Worm (Caenorhabditis elegans): Measurements from ENCODE around the gene col-166.

col-166 gene

DNA sequence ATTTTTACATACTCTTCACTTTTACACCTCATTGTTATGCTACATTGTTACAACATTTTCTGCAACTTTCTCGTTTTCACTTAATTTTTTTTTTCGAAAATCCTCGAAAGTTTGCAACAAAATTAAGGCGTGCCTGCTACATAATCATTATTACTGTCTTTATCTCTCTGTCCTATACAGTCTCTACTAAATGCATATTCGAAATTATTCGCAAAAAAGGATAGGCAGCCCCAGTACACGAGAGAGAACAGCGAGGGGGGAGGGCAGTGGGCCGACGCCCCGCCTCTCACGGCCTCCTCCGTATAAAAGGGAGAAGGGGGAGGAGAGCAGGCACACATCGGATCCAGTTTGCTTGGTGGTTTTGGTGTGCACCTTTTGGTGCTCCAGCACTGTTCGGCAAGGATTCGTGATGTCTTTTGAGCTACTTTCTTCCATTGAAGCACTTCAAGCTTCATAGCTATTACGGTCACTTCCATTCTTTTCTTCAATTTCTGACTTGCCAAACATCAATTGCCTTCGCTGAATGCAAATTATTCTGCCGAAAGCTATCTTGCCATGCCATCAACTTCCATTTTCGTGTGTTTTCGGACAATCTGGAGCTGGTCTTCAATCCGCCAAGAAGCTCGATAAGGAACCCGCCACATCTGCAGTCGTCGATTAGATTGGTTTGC lies 27.7 kb upstream of the col-166 start (continued):
- TF ChIP-seq saeg-2 (GFP tag; IDR thresholded peaks at IDR 0.05) (0 out of 2 replicates have a peak, but pooled peaks have one; percentile 5), F26F4.8 (GFP tag; conservative IDR thresholded peaks at IDR 0.05) (no peak), aly-2 (tag; optimal IDR thresholded peaks at IDR 0.05) (no peak), R02D3.7 (tag; optimal IDR thresholded peaks at IDR 0.05) (no peak), ZK546.5 (tag; optimal IDR thresholded peaks at IDR 0.05) (no peak), nhr-42 (GFP tag; IDR thresholded peaks at IDR 0.05) (no peak; the same call in 1 of the 2 replicates), mes-2 (tag; optimal IDR thresholded peaks at IDR 0.05; ENCODE audit: poor library complexity, severe bottlenecking) (no peak), F10B5.3 (tag; optimal IDR thresholded peaks at IDR 0.05) (no peak), D1046.2 (GFP tag; IDR thresholded peaks at IDR 0.05) (no peak), nhr-77 (tag; optimal IDR thresholded peaks at IDR 0.05) (no peak), egl-43 (GFP tag; IDR thresholded peaks at IDR 0.05) (peak; percentile 64; the same call in 1 of the 2 replicates), nhr-10 (tag; optimal IDR thresholded peaks at IDR 0.05) (peak; percentile 55), jun-1 (tag; optimal IDR thresholded peaks at IDR 0.05) (no peak), unc-130 (GFP tag; optimal IDR thresholded peaks at IDR 0.05) (no peak), gei-8 (GFP tag; optimal IDR thresholded peaks at IDR 0.05) (no peak), ceh-44 (GFP tag; IDR thresholded peaks at IDR 0.05) (no peak), mep-1 (tag; optimal IDR thresholded peaks at IDR 0.05) (peak; percentile 58), lin-38 (GFP tag; IDR thresholded peaks at IDR 0.05) (no peak), tag-97 (GFP tag; IDR thresholded peaks at IDR 0.05) (no peak), lim-7 (GFP tag; IDR thresholded peaks at IDR 0.05) (no peak), F44E2.7 (GFP tag; IDR thresholded peaks at IDR 0.05) (no peak), lir-3 (tag; optimal IDR thresholded peaks at IDR 0.05) (no peak), set-16 (GFP tag; IDR thresholded peaks at IDR 0.05) (peak; percentile 85), lin-13 (GFP tag; optimal IDR thresholded peaks at IDR 0.05) (no peak)

DNA sequence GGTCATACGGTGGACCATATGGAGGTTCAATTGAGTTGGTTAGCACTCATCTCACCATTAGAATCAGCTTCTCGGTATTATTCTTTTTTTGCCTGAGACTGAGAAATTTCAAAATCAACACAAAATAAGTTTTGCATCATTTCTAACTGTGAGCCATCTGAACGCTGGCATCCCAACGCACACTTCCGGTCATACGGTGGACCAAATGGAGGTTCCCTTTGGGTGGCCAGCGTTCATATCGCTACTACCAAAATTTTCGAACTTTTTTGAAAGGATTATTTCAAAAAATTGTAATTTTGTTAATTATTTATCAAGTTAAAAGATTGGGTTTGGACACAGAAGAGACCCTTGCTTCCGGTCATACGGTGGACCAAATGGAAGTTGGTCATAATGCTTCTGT lies 27.1 kb upstream of the col-166 start:
- TF ChIP-seq daf-16 (GFP tag; optimal IDR thresholded peaks at IDR 0.05) (no peak), daf-16 (tag; optimal IDR thresholded peaks at IDR 0.05) (peak; percentile 53), zag-1 (tag; optimal IDR thresholded peaks at IDR 0.05) (no peak), aha-1 (tag) (peak; percentile 22)

DNA sequence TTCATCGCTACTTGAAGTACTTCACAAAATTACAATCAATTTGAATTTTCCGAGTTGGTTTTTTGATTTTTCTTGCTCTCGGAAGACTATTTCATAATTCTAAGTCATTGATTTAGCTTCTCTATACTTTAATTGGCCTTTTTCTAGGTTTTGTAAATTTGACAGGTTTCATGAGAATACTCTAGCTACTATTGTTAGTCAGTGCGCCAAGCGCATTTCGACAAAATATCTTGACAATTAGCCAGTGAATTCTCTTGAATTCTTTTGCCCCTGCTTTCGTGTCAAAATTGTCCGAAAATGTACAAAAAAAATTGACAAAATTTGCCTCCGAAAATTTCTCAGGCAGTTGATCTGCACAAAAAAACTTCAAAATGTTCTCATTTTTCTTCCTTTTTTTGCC lies 26.7 kb upstream of the col-166 start:
- TF ChIP-seq ama-1 (optimal IDR thresholded peaks at IDR 0.05): peak; percentile 57
- peak; percentile 4 for TF ChIP-seq hlh-30 (tag; optimal IDR thresholded peaks at IDR 0.05; ENCODE audit: insufficient read depth)
- TF ChIP-seq unc-62 (GFP tag; optimal IDR thresholded peaks at IDR 0.05 in 1 of 2): peak in 1 of 2 experiments; percentile 59
- TF ChIP-seq unc-62 (tag; optimal IDR thresholded peaks at IDR 0.05): no peak
- 0 out of 2 replicates have a peak, but pooled peaks have one; percentile 18 for TF ChIP-seq madf-9 (GFP tag; conservative IDR thresholded peaks at IDR 0.05)
- no peak for TF ChIP-seq lsy-2 (tag; optimal IDR thresholded peaks at IDR 0.05)
- peak; percentile 8 for TF ChIP-seq nhr-6 (tag; optimal IDR thresholded peaks at IDR 0.05)
- no peak for TF ChIP-seq nhr-28 (tag; optimal IDR thresholded peaks at IDR 0.05)
- 0 out of 2 replicates have a peak, but pooled peaks have one; percentile 18 for TF ChIP-seq arid-1 (GFP tag; conservative IDR thresholded peaks at IDR 0.05)

DNA sequence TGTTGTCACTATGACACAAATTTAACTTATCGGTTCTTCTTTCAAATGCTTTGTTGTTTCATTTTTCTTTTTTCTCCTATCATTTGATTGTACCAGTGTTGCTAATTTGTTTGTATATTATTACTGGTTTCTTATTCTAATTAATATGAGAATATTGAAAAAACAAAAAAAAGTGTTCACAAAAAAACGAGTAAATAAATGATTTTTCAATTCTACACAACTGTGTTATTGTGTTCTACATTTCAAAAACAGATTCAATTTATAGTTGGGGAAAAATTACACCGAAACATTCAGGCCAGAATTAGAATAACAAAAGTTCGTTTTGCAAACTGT lies 26.3 kb upstream of the col-166 start:
- no peak for TF ChIP-seq sdz-12 (GFP tag; optimal IDR thresholded peaks at IDR 0.05)
- TF ChIP-seq aha-1 (tag): peak; percentile 95
- no peak for TF ChIP-seq arid-1 (GFP tag; conservative IDR thresholded peaks at IDR 0.05)
- no peak for TF ChIP-seq madf-9 (GFP tag; conservative IDR thresholded peaks at IDR 0.05)
- TF ChIP-seq T20F7.1 (GFP tag; optimal IDR thresholded peaks at IDR 0.05): peak; percentile 47
- TF ChIP-seq mdl-1 (tag; optimal IDR thresholded peaks at IDR 0.05): no peak
- TF ChIP-seq ceh-44 (GFP tag; IDR thresholded peaks at IDR 0.05): no peak
- no peak for TF ChIP-seq Y105C5A.15 (GFP tag; IDR thresholded peaks at IDR 0.05)
- TF ChIP-seq mxl-2 (GFP tag; conservative IDR thresholded peaks at IDR 0.05): no peak
- TF ChIP-seq mep-1 (tag; optimal IDR thresholded peaks at IDR 0.05): peak; percentile 77
- TF ChIP-seq fos-1 (tag; optimal IDR thresholded peaks at IDR 0.05): peak; percentile 10
- no peak for TF ChIP-seq daf-19 (GFP tag; conservative IDR thresholded peaks at IDR 0.05)
- TF ChIP-seq tra-1 (GFP tag; IDR thresholded peaks at IDR 0.05): 0 out of 2 replicates have a peak, but pooled peaks have one; percentile 33
- peak; percentile 87 for TF ChIP-seq nhr-77 (tag; optimal IDR thresholded peaks at IDR 0.05)
